Worm (Caenorhabditis elegans): ENCODE measurements around the gene R13H4.6.

The R13H4.6 gene

ce11 chrV:11858299-11858698, 4.6 kb upstream of the R13H4.6 start:
- TF ChIP-seq lsy-2 (tag; optimal IDR thresholded peaks at IDR 0.05) (peak in 1 of 2 experiments; percentile 16), mep-1 (tag; optimal IDR thresholded peaks at IDR 0.05) (peak; percentile 23), aha-1 (tag; optimal IDR thresholded peaks at IDR 0.05) (no peak), efl-3 (GFP tag; optimal IDR thresholded peaks at IDR 0.05) (no peak), efl-1 (optimal IDR thresholded peaks at IDR 0.05) (no peak), efl-1 (GFP tag; optimal IDR thresholded peaks at IDR 0.05 in 1 of 2) (peak in 1 of 2 experiments; percentile 12), swsn-7 (tag; optimal IDR thresholded peaks at IDR 0.05) (no peak), fkh-8 (tag; optimal IDR thresholded peaks at IDR 0.05) (no peak), fos-1 (tag; optimal IDR thresholded peaks at IDR 0.05) (no peak), dsc-1 (tag; optimal IDR thresholded peaks at IDR 0.05) (no peak), egl-27 (tag; optimal IDR thresholded peaks at IDR 0.05) (no peak), blmp-1 (tag; optimal IDR thresholded peaks at IDR 0.05) (no peak), ets-5 (GFP tag; IDR thresholded peaks at IDR 0.05) (no peak), elt-3 (tag; optimal IDR thresholded peaks at IDR 0.05) (no peak), ceh-88 (GFP tag; IDR thresholded peaks at IDR 0.05) (no peak), tlp-1 (tag; optimal IDR thresholded peaks at IDR 0.05) (no peak), unc-130 (tag; optimal IDR thresholded peaks at IDR 0.05) (peak; percentile 3), unc-98 (GFP tag; IDR thresholded peaks at IDR 0.05) (no peak), rnt-1 (tag; optimal IDR thresholded peaks at IDR 0.05) (no peak), nhr-71 (tag; optimal IDR thresholded peaks at IDR 0.05) (peak; percentile 11), snu-23 (GFP tag; optimal IDR thresholded peaks at IDR 0.05) (peak; percentile 23), nhr-20 (tag; optimal IDR thresholded peaks at IDR 0.05) (peak; percentile 39), hpl-2 (GFP tag; optimal IDR thresholded peaks at IDR 0.05) (no peak), xbp-1 (tag; optimal IDR thresholded peaks at IDR 0.05) (no peak), mdl-1 (tag; optimal IDR thresholded peaks at IDR 0.05) (no peak), skn-1 (tag; optimal IDR thresholded peaks at IDR 0.05) (no peak), grh-1 (GFP tag; IDR thresholded peaks at IDR 0.05) (no peak), ztf-11 (tag; optimal IDR thresholded peaks at IDR 0.05) (no peak), lin-14 (GFP tag; optimal IDR thresholded peaks at IDR 0.05) (peak; percentile 45), C04F5.9 (tag; optimal IDR thresholded peaks at IDR 0.05) (no peak), nhr-84 (tag; optimal IDR thresholded peaks at IDR 0.05) (no peak), nhr-12 (tag; optimal IDR thresholded peaks at IDR 0.05) (no peak), nhr-19 (GFP tag; conservative IDR thresholded peaks at IDR 0.05) (peak; percentile 32; the same call in 1 of the 2 replicates), ceh-63 (GFP tag; optimal IDR thresholded peaks at IDR 0.05) (no peak), alr-1 (tag; optimal IDR thresholded peaks at IDR 0.05; ENCODE audit: borderline replicate concordance) (no peak), dpl-1 (GFP tag; optimal IDR thresholded peaks at IDR 0.05) (no peak), pag-3 (tag; optimal IDR thresholded peaks at IDR 0.05; ENCODE audit: borderline replicate concordance, insufficient read depth) (no peak), nhr-47 (tag; optimal IDR thresholded peaks at IDR 0.05) (no peak), lir-3 (tag; optimal IDR thresholded peaks at IDR 0.05; ENCODE audit: poor library complexity) (no peak), lin-35 (GFP tag; optimal IDR thresholded peaks at IDR 0.05) (peak in 1 of 2 experiments; percentile 19), nhr-77 (tag; optimal IDR thresholded peaks at IDR 0.05) (no peak), irx-1 (tag; optimal IDR thresholded peaks at IDR 0.05) (no peak), aly-2 (tag; optimal IDR thresholded peaks at IDR 0.05) (no peak), ceh-8 (GFP tag; optimal IDR thresholded peaks at IDR 0.05) (no peak), nhr-85 (tag) (peak; percentile 64), fkh-4 (tag; optimal IDR thresholded peaks at IDR 0.05; ENCODE audit: borderline replicate concordance) (no peak), elt-2 (tag; optimal IDR thresholded peaks at IDR 0.05) (no peak)
